Worm (Caenorhabditis elegans) whole organism, young adult: ENCODE data around the gene mfsd-11.

Experiments
- D2030.7 ChIP-seq: fragments of 200-800 bp; sonication (Bioruptor generic); IDR thresholded peaks from 2 replicates; pipeline ENCODE4 v1.3.6; 2022; ENCODE audit warnings: missing genetic modification reagents, missing genetic modification characterization, missing compliant biosample characterization
- egl-44 ChIP-seq: fragments of 200-800 bp; sonication (Bioruptor generic); IDR thresholded peaks from 2 replicates; pipeline ENCODE4 v1.3.6; 2022; ENCODE audit warnings: missing genetic modification reagents, missing genetic modification characterization, missing compliant biosample characterization
- fkh-3 ChIP-seq: sonication (generic microtip); optimal IDR thresholded peaks from 2 replicates; lab custom pipeline; 2016; ENCODE audit warnings: mild to moderate bottlenecking, missing genetic modification characterization, missing compliant biosample characterization
- him-1 ChIP-seq: sonication (generic microtip); optimal IDR thresholded peaks from 2 replicates; lab custom pipeline; 2016; ENCODE audit warnings: missing genotype, missing genetic modification reagents, missing genetic modification characterization, missing compliant biosample characterization
- hmg-1.2 ChIP-seq: fragments of 200-800 bp; sonication (Bioruptor generic); IDR thresholded peaks from 2 replicates; pipeline ENCODE4 v1.3.6; 2022; ENCODE audit warnings: missing genetic modification reagents, missing genetic modification characterization, missing compliant biosample characterization
- lin-35 ChIP-seq, 3 experiments: fragments of 150-350 bp in 2 of 3; sonication (generic microtip) in 1 of 3; optimal IDR thresholded peaks; 2 replicates each; lab custom pipeline; 2014 to 2018; ENCODE audit warnings: missing biosample characterization in 3 of 3, missing genetic modification characterization in 3 of 3, missing genetic modification reagents in 3 of 3
- pha-4 ChIP-seq: fragments of 150-350 bp; sonication (generic microtip); optimal IDR thresholded peaks from 2 replicates; lab custom pipeline; 2014; ENCODE audit warnings: missing biosample characterization, missing genetic modification reagents, missing genetic modification characterization
- rec-8 ChIP-seq, 2 experiments: sonication (generic microtip); optimal IDR thresholded peaks; 2 replicates each; lab custom pipeline; 2016; ENCODE audit warnings: mild to moderate bottlenecking in 2 of 2, missing genetic modification characterization in 2 of 2, missing genetic modification reagents in 2 of 2, missing genotype in 2 of 2, missing biosample characterization in 1 of 2, missing compliant biosample characterization in 1 of 2, moderate library complexity in 1 of 2
- tbx-9 ChIP-seq: sonication (generic microtip); optimal IDR thresholded peaks from 2 replicates; lab custom pipeline; 2016; ENCODE audit warnings: borderline replicate concordance, missing genetic modification characterization, inconsistent platforms, missing compliant biosample characterization

DNA sequence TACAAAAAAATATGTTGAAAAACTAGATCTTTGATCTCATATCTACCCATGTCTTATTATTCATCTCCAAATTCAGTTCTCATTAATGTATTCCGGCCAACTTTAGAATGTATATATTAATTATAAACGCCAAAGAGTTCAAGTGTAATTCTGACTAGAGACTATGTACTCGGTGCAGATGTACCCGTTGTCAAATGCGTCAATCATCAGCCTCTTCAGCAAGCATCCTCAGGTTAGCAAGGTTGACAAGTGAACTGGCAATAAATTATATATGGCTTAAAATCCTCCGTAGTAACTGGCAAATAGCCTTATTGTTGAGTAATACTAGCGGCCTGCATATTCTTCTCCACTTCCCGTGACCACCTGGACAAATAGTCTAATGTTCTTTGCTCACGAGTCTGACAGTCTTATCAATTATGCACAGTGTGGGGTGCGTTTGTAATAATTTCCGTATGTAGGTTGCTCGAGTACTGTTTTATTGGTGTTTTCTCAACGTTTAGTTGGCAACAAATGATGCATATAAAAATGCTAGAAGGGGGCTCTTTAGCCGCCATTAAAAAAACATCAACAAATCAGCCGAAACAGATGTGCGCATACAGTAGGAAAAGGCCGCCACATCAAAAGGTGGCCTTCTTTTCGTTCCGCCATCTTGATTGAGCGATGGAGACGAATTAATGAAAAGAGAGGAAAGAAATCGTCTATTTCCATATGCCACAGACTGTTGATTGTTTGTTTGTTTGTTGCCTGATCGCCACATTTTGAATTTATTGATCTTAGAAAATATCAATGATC lies 34.6 kb upstream of the mfsd-11 start:
- TF ChIP-seq D2030.7 (GFP tag; lab: Robert Waterston, UW) = no peak
- no peak for TF ChIP-seq hmg-1.2
- TF ChIP-seq pha-4 (tag; lab: Kevin White, UChicago) = no peak
- TF ChIP-seq rec-8 (tag; optimal IDR thresholded peaks at IDR 0.05; lab: Kevin White, UChicago) = no peak
- TF ChIP-seq egl-44 (GFP tag; lab: Robert Waterston, UW) = no peak
- TF ChIP-seq him-1 (tag; lab: Kevin White, UChicago) = no peak
- TF ChIP-seq tbx-9 (tag; lab: Kevin White, UChicago) = no peak
- TF ChIP-seq lin-35 (GFP tag; optimal IDR thresholded peaks at IDR 0.05; lab: Kevin White, UChicago) = no peak
- no peak for TF ChIP-seq fkh-3 (tag; lab: Kevin White, UChicago)
